Worm (Caenorhabditis elegans) whole organism, L4 larva: ENCODE data around the gene sec-6.

Experiments
- ceh-28 ChIP-seq: fragments of 150-350 bp; optimal IDR thresholded peaks from 2 replicates; lab custom pipeline; 2014; ENCODE audit warnings: missing biosample characterization, missing genetic modification reagents, missing genetic modification characterization
- dpl-1 ChIP-seq: fragments of 150-350 bp; optimal IDR thresholded peaks from 2 replicates; lab custom pipeline; 2014; ENCODE audit warnings: missing biosample characterization, missing genetic modification reagents, missing genetic modification characterization
- mes-2 ChIP-seq: sonication (generic microtip); optimal IDR thresholded peaks from 2 replicates; lab custom pipeline; 2016; ENCODE audit warnings: missing genotype, mild to moderate bottlenecking, missing genetic modification characterization, missing compliant biosample characterization; ENCODE audit not compliant: poor library complexity, severe bottlenecking
- pqm-1 ChIP-seq: sonication (generic microtip); optimal IDR thresholded peaks from 2 replicates; lab custom pipeline; 2017; ENCODE audit warnings: missing biosample characterization, missing genetic modification characterization
- skn-1 ChIP-seq: fragments of 150-350 bp; optimal IDR thresholded peaks from 2 replicates; lab custom pipeline; 2014; ENCODE audit warnings: missing biosample characterization, missing genetic modification characterization

- TF ChIP-seq pqm-1 (tag; lab: Kevin White, UChicago) (no peak), mes-2 (no peak), skn-1 (tag; lab: Kevin White, UChicago) (no peak), ceh-28 (tag; lab: Kevin White, UChicago) (no peak), dpl-1 (GFP tag; lab: Kevin White, UChicago) (no peak)
These were observed 56.9 kb downstream of the sec-6 start, which contains the start of gene EEED8.2 for ce11 chrII:5416204-5416764.
